Worm (Caenorhabditis elegans): ENCODE data around the gene Y53F4A.2.

DNA sequence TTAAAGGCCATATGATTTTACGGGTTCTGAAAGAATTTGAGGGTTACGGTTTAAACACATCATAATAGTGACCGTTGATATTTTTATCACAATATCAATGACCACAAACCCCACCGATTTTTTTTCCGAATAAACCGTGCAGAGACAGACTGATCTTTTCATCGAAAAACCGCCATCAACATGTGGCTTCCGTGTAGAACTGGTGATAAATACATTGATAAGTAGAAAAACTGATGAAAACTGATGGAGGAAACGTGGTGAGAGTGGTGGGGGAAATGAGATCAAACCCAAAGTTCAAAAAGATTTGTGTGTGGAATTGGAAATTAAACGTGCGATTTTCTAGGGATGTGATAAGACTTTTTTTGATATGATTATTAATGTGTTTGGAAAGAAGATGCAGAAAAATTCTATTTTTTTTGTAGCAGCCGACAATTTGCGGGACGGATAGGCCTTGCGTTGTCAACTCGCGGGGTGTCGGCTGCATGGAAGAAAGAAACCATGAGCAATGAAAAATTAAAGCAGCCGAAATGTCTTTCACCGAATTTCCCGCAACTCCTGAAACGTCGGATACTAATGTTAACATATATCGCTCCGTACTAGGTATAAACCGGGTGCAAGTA, 38.2 kb downstream of the Y53F4A.2 start:
- TF ChIP-seq unc-55 (GFP tag; optimal IDR thresholded peaks at IDR 0.05): no peak
- TF ChIP-seq egl-27 (tag; optimal IDR thresholded peaks at IDR 0.05): no peak
- no peak for TF ChIP-seq ama-1 (optimal IDR thresholded peaks at IDR 0.05)
- TF ChIP-seq lin-39 (tag; optimal IDR thresholded peaks at IDR 0.05): no peak
- no peak for TF ChIP-seq elt-3 (tag; optimal IDR thresholded peaks at IDR 0.05)
- no peak for TF ChIP-seq nhr-6 (tag; optimal IDR thresholded peaks at IDR 0.05)

Measured in whole organism, L2 larva.